Worm (Caenorhabditis elegans): Measurements from ENCODE around the gene cdgs-1.

The cdgs-1 gene

ce11 chrIV:7836491-7836890, 21.0 kb upstream of the cdgs-1 start:
- TF ChIP-seq dpl-1 (GFP tag; optimal IDR thresholded peaks at IDR 0.05) (no peak), nhr-25 (tag; optimal IDR thresholded peaks at IDR 0.05; ENCODE audit: borderline replicate concordance, insufficient read depth) (no peak), Y75B8A.6 (GFP tag; IDR thresholded peaks at IDR 0.05) (no peak), mep-1 (tag; optimal IDR thresholded peaks at IDR 0.05) (no peak), madf-5 (GFP tag; IDR thresholded peaks at IDR 0.05) (no peak), skn-1 (tag; optimal IDR thresholded peaks at IDR 0.05) (no peak), T20F7.1 (GFP tag; optimal IDR thresholded peaks at IDR 0.05) (no peak)

ce11 chrIV:7836030-7836429, 20.5 kb upstream of the cdgs-1 start:
- TF ChIP-seq lsy-2 (tag; optimal IDR thresholded peaks at IDR 0.05) = peak in 1 of 2 experiments; percentile 18
- no peak for TF ChIP-seq F49E8.2 (tag; optimal IDR thresholded peaks at IDR 0.05; ENCODE audit: borderline replicate concordance)
- peak; percentile 47 for TF ChIP-seq nhr-25 (tag; optimal IDR thresholded peaks at IDR 0.05; ENCODE audit: borderline replicate concordance, insufficient read depth)
- TF ChIP-seq ZK546.5 (tag; optimal IDR thresholded peaks at IDR 0.05) = no peak
- no peak for TF ChIP-seq R02D3.7 (tag; optimal IDR thresholded peaks at IDR 0.05)
- peak in 1 of 2 experiments; percentile 0 for TF ChIP-seq mdl-1 (tag; optimal IDR thresholded peaks at IDR 0.05)
- TF ChIP-seq mxl-3 (GFP tag; optimal IDR thresholded peaks at IDR 0.05) = peak; percentile 33
- TF ChIP-seq nhr-28 (tag; optimal IDR thresholded peaks at IDR 0.05) = peak; percentile 83

ce11 chrIV:7834625-7835228, 19.2 kb upstream of the cdgs-1 start, which contains the start of gene erp-44.2:
Gene erp-44.2, minus strand, starts transcription at chrIV:7834675.
- TF ChIP-seq nhr-6 (tag; optimal IDR thresholded peaks at IDR 0.05) (no peak), fkh-10 (GFP tag; optimal IDR thresholded peaks at IDR 0.05) (no peak), aha-1 (tag) (peak; percentile 34)

ce11 chrIV:7830151-7830550, 14.6 kb upstream of the cdgs-1 start, which contains the start of gene mvb-12:
Gene mvb-12, plus strand, starts transcription at chrIV:7830525.
- TF ChIP-seq lin-1 (GFP tag; IDR thresholded peaks at IDR 0.05) (no peak), hlh-30 (tag; optimal IDR thresholded peaks at IDR 0.05; ENCODE audit: insufficient read depth) (peak; percentile 68), lsy-2 (tag; optimal IDR thresholded peaks at IDR 0.05) (peak in 1 of 2 experiments; percentile 49), hlh-11 (tag; optimal IDR thresholded peaks at IDR 0.05) (peak; percentile 27), attf-4 (tag; optimal IDR thresholded peaks at IDR 0.05) (no peak), T26A8.4 (GFP tag; IDR thresholded peaks at IDR 0.05) (no peak), dpl-1 (GFP tag; optimal IDR thresholded peaks at IDR 0.05) (peak; percentile 4), pqm-1 (tag; optimal IDR thresholded peaks at IDR 0.05) (peak; percentile 4), spr-3 (GFP tag; optimal IDR thresholded peaks at IDR 0.05) (no peak), aha-1 (tag) (peak; percentile 61), mes-2 (tag; optimal IDR thresholded peaks at IDR 0.05; ENCODE audit: poor library complexity, severe bottlenecking) (peak; percentile 30), Y105C5A.15 (GFP tag; IDR thresholded peaks at IDR 0.05) (no peak), D1046.2 (GFP tag; IDR thresholded peaks at IDR 0.05) (no peak), dve-1 (tag; optimal IDR thresholded peaks at IDR 0.05; ENCODE audit: insufficient read depth) (peak; percentile 65), daf-16 (GFP tag; optimal IDR thresholded peaks at IDR 0.05) (no peak), daf-16 (tag; optimal IDR thresholded peaks at IDR 0.05) (peak; percentile 84), egl-43 (GFP tag; IDR thresholded peaks at IDR 0.05) (no peak), ZK337.2 (GFP tag; IDR thresholded peaks at IDR 0.05) (no peak), ctbp-1 (GFP tag; IDR thresholded peaks at IDR 0.05) (no peak), Y48G9A.11 (GFP tag; IDR thresholded peaks at IDR 0.05) (no peak), nhr-28 (tag; optimal IDR thresholded peaks at IDR 0.05) (peak; percentile 7), lin-38 (GFP tag; IDR thresholded peaks at IDR 0.05) (peak; percentile 39), Y5F2A.4 (GFP tag; optimal IDR thresholded peaks at IDR 0.05) (no peak), dmd-6 (GFP tag; IDR thresholded peaks at IDR 0.05) (0 out of 2 replicates have a peak, but pooled peaks have one; percentile 10), zag-1 (tag; optimal IDR thresholded peaks at IDR 0.05) (no peak), F10B5.3 (tag; optimal IDR thresholded peaks at IDR 0.05) (no peak), mdl-1 (tag; optimal IDR thresholded peaks at IDR 0.05) (peak in 1 of 2 experiments; percentile 30)

Data from whole organism, L4 larva.